Fruit fly (Drosophila melanogaster) whole organism: Measurements from ENCODE around the gene mTerf5.

ENCODE experiments used
- Dll ChIP-seq: fragments of >200 bp; optimal IDR thresholded peaks from 2 replicates; lab custom pipeline; 2017
- pan ChIP-seq: fragments of >200 bp; optimal IDR thresholded peaks from 2 replicates; lab custom pipeline; 2017
- psq ChIP-seq: fragments of >200 bp; optimal IDR thresholded peaks from 2 replicates; lab custom pipeline; 2017
- usp ChIP-seq: fragments of >200 bp; optimal IDR thresholded peaks from 2 replicates; lab custom pipeline; 2017; ENCODE audit warnings: missing biosample characterization, missing genetic modification characterization, mixed read lengths

dm6 chr3R:18215300-18215699 lies 8.2 kb downstream of the mTerf5 start:
- TF ChIP-seq pan (lab: Kevin White, UChicago) (no peak), usp (no peak), Dll (lab: Kevin White, UChicago) (no peak), psq (lab: Kevin White, UChicago) (no peak)
